Worm (Caenorhabditis elegans) whole organism, L1 larva: ENCODE measurements around the gene srh-120.

Experiments used
- C04F5.9 ChIP-seq: sonication (generic microtip); optimal IDR thresholded peaks from 2 replicates; lab custom pipeline; 2016; ENCODE audit warnings: missing genetic modification characterization, missing compliant biosample characterization
- C34B4.2 ChIP-seq: sonication (generic microtip); optimal IDR thresholded peaks from 2 replicates; lab custom pipeline; 2017; ENCODE audit warnings: mild to moderate bottlenecking, missing genetic modification characterization, missing compliant biosample characterization
- alr-1 ChIP-seq: fragments of 200-800 bp; sonication (Bioruptor generic); optimal IDR thresholded peaks from 2 replicates; lab custom pipeline; 2018; ENCODE audit warnings: borderline replicate concordance, mild to moderate bottlenecking, missing genetic modification characterization, missing compliant biosample characterization
- aly-2 ChIP-seq: fragments of 150-350 bp; optimal IDR thresholded peaks from 2 replicates; lab custom pipeline; 2014; ENCODE audit warnings: missing biosample characterization, missing genetic modification characterization
- ceh-8 ChIP-seq: fragments of 200-800 bp; sonication (Bioruptor generic); optimal IDR thresholded peaks from 2 replicates; lab custom pipeline; 2018; ENCODE audit warnings: mild to moderate bottlenecking, missing genetic modification characterization, moderate library complexity, missing compliant biosample characterization
- ceh-88 ChIP-seq: fragments of 200-800 bp; sonication (Bioruptor generic); IDR thresholded peaks from 2 replicates; pipeline ENCODE4 v1.3.6; 2022; ENCODE audit warnings: missing genetic modification characterization, missing compliant biosample characterization
- ces-1 ChIP-seq: fragments of 150-350 bp; optimal IDR thresholded peaks from 2 replicates; lab custom pipeline; 2014; ENCODE audit warnings: missing biosample characterization, missing genetic modification reagents, missing genetic modification characterization
- efl-1 ChIP-seq, 4 experiments: fragments of 150-350 bp; optimal IDR thresholded peaks in 3 of 4; peaks in 1 of 4; 1 replicate in 1 of 4; 2 replicates in 3 of 4; lab custom pipeline; 2014; ENCODE audit warnings: missing biosample characterization in 2 of 4, missing genetic modification characterization in 2 of 4, missing genetic modification reagents in 2 of 4
- ets-5 ChIP-seq: fragments of 200-800 bp; sonication (Bioruptor generic); IDR thresholded peaks from 2 replicates; pipeline ENCODE4 v1.3.6; 2022; ENCODE audit warnings: missing genetic modification characterization, missing compliant biosample characterization
- fkh-8 ChIP-seq: sonication (generic microtip); optimal IDR thresholded peaks from 2 replicates; lab custom pipeline; 2016; ENCODE audit warnings: mild to moderate bottlenecking, missing genetic modification characterization, missing compliant biosample characterization
- grh-1 ChIP-seq: fragments of 200-800 bp; sonication (Bioruptor generic); IDR thresholded peaks from 2 replicates; pipeline ENCODE4 v1.3.6; 2022; ENCODE audit warnings: missing genetic modification reagents, missing genetic modification characterization, missing compliant biosample characterization
- hlh-4 ChIP-seq: sonication (generic microtip); optimal IDR thresholded peaks from 2 replicates; lab custom pipeline; 2016; ENCODE audit warnings: mild to moderate bottlenecking, missing genetic modification characterization, missing compliant biosample characterization
- irx-1 ChIP-seq: sonication (generic microtip); optimal IDR thresholded peaks from 2 replicates; lab custom pipeline; 2016; ENCODE audit warnings: missing genetic modification characterization, missing compliant biosample characterization
- lin-15B ChIP-seq: fragments of 150-350 bp; sonication (generic microtip); optimal IDR thresholded peaks from 3 replicates; lab custom pipeline; 2014; ENCODE audit warnings: missing biosample characterization, missing genetic modification characterization
- lin-35 ChIP-seq, 2 experiments: fragments of 150-350 bp; optimal IDR thresholded peaks; 2 replicates each; lab custom pipeline; 2014; ENCODE audit warnings: missing biosample characterization in 2 of 2, missing genetic modification characterization in 2 of 2, missing genetic modification reagents in 2 of 2
- lin-39 ChIP-seq: fragments of 150-350 bp; optimal IDR thresholded peaks from 2 replicates; lab custom pipeline; 2014; ENCODE audit warnings: missing biosample characterization, missing genetic modification reagents, missing genetic modification characterization
- lir-3 ChIP-seq: sonication (generic microtip); optimal IDR thresholded peaks from 2 replicates; lab custom pipeline; 2016; ENCODE audit warnings: mild to moderate bottlenecking, missing genetic modification characterization, moderate library complexity, missing compliant biosample characterization; ENCODE audit not compliant: poor library complexity
- lsy-2 ChIP-seq, 2 experiments: fragments of 150-350 bp; optimal IDR thresholded peaks; 2 replicates each; lab custom pipeline; 2014; ENCODE audit warnings: missing biosample characterization in 2 of 2, missing genetic modification characterization in 2 of 2
- mab-9 ChIP-seq: fragments of 200-800 bp; sonication (Bioruptor generic); IDR thresholded peaks from 2 replicates; pipeline ENCODE4 v1.3.6; 2022; ENCODE audit warnings: missing genetic modification reagents, missing genetic modification characterization, missing compliant biosample characterization
- mdl-1 ChIP-seq, 2 experiments: fragments of 150-350 bp; optimal IDR thresholded peaks; 2 replicates each; lab custom pipeline; 2014 to 2017; ENCODE audit warnings: missing biosample characterization in 2 of 2, missing genetic modification characterization in 2 of 2, inconsistent platforms in 1 of 2
- mep-1 ChIP-seq: fragments of 150-350 bp; optimal IDR thresholded peaks from 2 replicates; lab custom pipeline; 2014; ENCODE audit warnings: missing biosample characterization, missing genetic modification characterization
- nhr-19 ChIP-seq: fragments of 200-800 bp; sonication (Bioruptor generic); conservative IDR thresholded peaks from 2 replicates; pipeline ENCODE4 v1.3.6; 2022; ENCODE audit warnings: missing genetic modification characterization, missing compliant biosample characterization
- nhr-237 ChIP-seq: fragments of 150-350 bp; optimal IDR thresholded peaks from 2 replicates; lab custom pipeline; 2014; ENCODE audit warnings: missing biosample characterization, missing genetic modification characterization
- nhr-28 ChIP-seq: fragments of 150-350 bp; optimal IDR thresholded peaks from 2 replicates; lab custom pipeline; 2014; ENCODE audit warnings: missing biosample characterization, missing genetic modification characterization
- nhr-47 ChIP-seq: sonication (generic microtip); optimal IDR thresholded peaks from 2 replicates; lab custom pipeline; 2016; ENCODE audit warnings: mild to moderate bottlenecking, missing genetic modification characterization, moderate library complexity, missing compliant biosample characterization
- nhr-71 ChIP-seq: sonication (generic microtip); optimal IDR thresholded peaks from 2 replicates; lab custom pipeline; 2016; ENCODE audit warnings: mild to moderate bottlenecking, missing genetic modification characterization, moderate library complexity, missing compliant biosample characterization
- nhr-84 ChIP-seq: sonication (generic microtip); optimal IDR thresholded peaks from 2 replicates; lab custom pipeline; 2017; ENCODE audit warnings: missing biosample characterization, missing genetic modification characterization
- nhr-90 ChIP-seq: sonication (generic microtip); optimal IDR thresholded peaks from 2 replicates; lab custom pipeline; 2016; ENCODE audit warnings: mild to moderate bottlenecking, missing genetic modification characterization, missing compliant biosample characterization; ENCODE audit not compliant: poor library complexity
- rnt-1 ChIP-seq: sonication (generic microtip); optimal IDR thresholded peaks from 2 replicates; lab custom pipeline; 2016; ENCODE audit warnings: mild to moderate bottlenecking, missing genetic modification characterization, moderate library complexity, missing compliant biosample characterization
- snpc-4 ChIP-seq: fragments of 150-350 bp; optimal IDR thresholded peaks from 2 replicates; lab custom pipeline; 2014; ENCODE audit warnings: missing biosample characterization, missing genetic modification characterization
- sptf-1 ChIP-seq: fragments of 150-350 bp; optimal IDR thresholded peaks from 2 replicates; lab custom pipeline; 2014; ENCODE audit warnings: missing biosample characterization, missing genetic modification characterization
- tbx-2 ChIP-seq: sonication (generic microtip); optimal IDR thresholded peaks from 2 replicates; lab custom pipeline; 2016; ENCODE audit warnings: missing genetic modification characterization, missing compliant biosample characterization
- tlp-1 ChIP-seq: fragments of 150-350 bp; optimal IDR thresholded peaks from 2 replicates; lab custom pipeline; 2014; ENCODE audit warnings: missing biosample characterization, missing genetic modification characterization
- unc-86 ChIP-seq: sonication (generic microtip); optimal IDR thresholded peaks from 2 replicates; lab custom pipeline; 2016; ENCODE audit warnings: missing genetic modification characterization, missing compliant biosample characterization
- zag-1 ChIP-seq: fragments of 150-350 bp; optimal IDR thresholded peaks from 2 replicates; lab custom pipeline; 2014; ENCODE audit warnings: missing biosample characterization, missing genetic modification characterization
- zip-4 ChIP-seq: fragments of 200-800 bp; sonication (Bioruptor generic); optimal IDR thresholded peaks from 2 replicates; lab custom pipeline; 2018; ENCODE audit warnings: mild to moderate bottlenecking, missing genetic modification characterization, moderate library complexity, missing compliant biosample characterization
- ztf-4 ChIP-seq: fragments of 150-350 bp; optimal IDR thresholded peaks from 2 replicates; lab custom pipeline; 2014; ENCODE audit warnings: missing biosample characterization, missing genetic modification characterization

srh-120 gene

DNA sequence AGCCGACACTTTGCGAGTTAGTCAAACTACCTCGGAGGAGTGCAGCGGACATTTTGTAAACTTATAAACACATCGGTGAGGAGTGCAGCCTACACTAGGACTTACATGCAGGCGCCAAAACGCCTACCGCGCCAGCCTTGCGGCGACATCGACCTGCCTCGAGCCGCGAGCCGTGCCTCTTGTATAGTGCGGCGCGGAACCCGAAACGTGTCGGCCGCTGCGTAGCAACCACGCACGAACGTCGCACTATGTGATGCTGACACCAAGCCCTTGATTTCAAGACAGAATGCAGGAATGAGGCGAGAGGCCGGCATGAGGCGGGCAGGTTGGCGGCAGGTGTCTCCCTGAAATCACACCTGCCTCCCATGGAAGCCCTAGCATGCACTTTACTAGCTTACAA lies 33.8 kb downstream of the srh-120 start:
- TF ChIP-seq lir-3 (tag; lab: Kevin White, UChicago) (no peak), ztf-4 (tag; lab: Kevin White, UChicago) (no peak), tlp-1 (tag; lab: Kevin White, UChicago) (no peak), nhr-19 (no peak), efl-1 (optimal IDR thresholded peaks at IDR 0.05; lab: Kevin White, UChicago) (no peak), efl-1 (GFP tag; optimal IDR thresholded peaks at IDR 0.05 in 1 of 2; lab: Kevin White, UChicago) (no peak), C04F5.9 (tag; lab: Kevin White, UChicago) (no peak)

DNA sequence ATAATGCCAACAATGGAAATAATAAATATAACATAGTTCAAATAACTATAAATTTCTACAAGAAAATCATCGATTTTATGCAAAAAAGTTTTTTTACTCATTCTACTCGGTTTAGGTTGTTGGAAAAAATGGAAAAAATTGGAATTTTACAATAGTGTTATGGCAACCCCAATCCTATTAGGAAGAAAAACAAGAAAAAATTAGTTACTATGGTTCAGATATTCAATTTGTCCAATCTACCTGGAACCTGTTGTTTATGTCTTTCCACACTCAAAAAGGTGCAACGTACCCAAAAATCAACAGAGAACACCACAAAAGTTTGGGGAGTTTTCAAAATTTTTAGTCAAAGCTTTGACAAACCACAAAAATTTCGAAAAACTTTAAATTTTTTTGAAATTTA lies 34.6 kb downstream of the srh-120 start, which contains the start of gene T27C5.10:
T27C5.10 (minus strand) TSS at position 101 of the 400 bp plus-strand sequence.
- TF ChIP-seq irx-1 (no peak), C34B4.2 (tag; lab: Kevin White, UChicago) (no peak), efl-1 (optimal IDR thresholded peaks at IDR 0.05; lab: Kevin White, UChicago) (no peak), efl-1 (GFP tag; optimal IDR thresholded peaks at IDR 0.05 in 1 of 2; lab: Kevin White, UChicago) (no peak), hlh-4 (no peak), sptf-1 (tag; lab: Kevin White, UChicago) (no peak), tbx-2 (no peak), nhr-237 (tag; lab: Kevin White, UChicago) (no peak), mab-9 (GFP tag; lab: Robert Waterston, UW) (no peak), aly-2 (no peak), ztf-4 (tag; lab: Kevin White, UChicago) (no peak), lin-35 (GFP tag; optimal IDR thresholded peaks at IDR 0.05; lab: Kevin White, UChicago) (no peak), zag-1 (tag; lab: Kevin White, UChicago) (no peak), nhr-28 (tag; lab: Kevin White, UChicago) (no peak), fkh-8 (tag; lab: Kevin White, UChicago) (no peak), mdl-1 (tag; optimal IDR thresholded peaks at IDR 0.05; lab: Kevin White, UChicago) (no peak)
- TF ChIP-seq, all 84 proteins: peak for 0

DNA sequence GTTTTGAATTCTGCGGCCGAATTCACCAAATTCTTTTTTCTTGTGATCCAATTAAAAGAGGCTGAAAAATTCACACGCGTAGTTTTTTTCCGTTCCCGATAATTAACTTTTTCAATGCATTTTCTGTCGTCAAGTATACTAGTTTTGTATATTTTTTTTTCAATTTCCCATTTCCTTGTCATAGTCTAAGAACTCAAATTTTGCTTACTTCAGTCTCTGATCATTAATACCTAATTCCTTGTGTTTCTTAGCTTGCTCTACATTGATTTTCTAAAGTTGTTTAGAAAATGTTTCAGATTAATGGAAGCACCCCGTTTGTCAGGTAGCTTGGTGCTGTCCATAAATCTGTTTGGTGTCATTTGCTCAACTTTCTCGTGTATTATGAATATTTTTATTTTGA lies 35.4 kb downstream of the srh-120 start, which contains the start of gene srbc-27:
srbc-27 (plus strand) TSS at position 301 of the 400 bp plus-strand sequence.
- no peak for TF ChIP-seq nhr-90 (tag; lab: Kevin White, UChicago)
- TF ChIP-seq lin-15B (tag; lab: Kevin White, UChicago), result no peak
- TF ChIP-seq alr-1 (tag; lab: Kevin White, UChicago), result no peak
- TF ChIP-seq irx-1, result no peak
- no peak for TF ChIP-seq nhr-84 (tag; lab: Kevin White, UChicago)
- no peak for TF ChIP-seq ceh-8 (GFP tag; lab: Kevin White, UChicago)
- TF ChIP-seq ztf-4 (tag; lab: Kevin White, UChicago), result no peak
- no peak for TF ChIP-seq zip-4 (GFP tag; lab: Kevin White, UChicago)
- no peak for TF ChIP-seq nhr-237 (tag; lab: Kevin White, UChicago)
- TF ChIP-seq mep-1 (tag; lab: Kevin White, UChicago), result no peak
- TF ChIP-seq nhr-47 (tag; lab: Kevin White, UChicago), result no peak
- TF ChIP-seq lsy-2 (tag; optimal IDR thresholded peaks at IDR 0.05; lab: Kevin White, UChicago), result no peak
- no peak for TF ChIP-seq unc-86 (tag; lab: Kevin White, UChicago)
- TF ChIP-seq ets-5, result no peak
- no peak for TF ChIP-seq rnt-1 (tag; lab: Kevin White, UChicago)
- TF ChIP-seq ces-1 (GFP tag; lab: Kevin White, UChicago), result no peak

DNA sequence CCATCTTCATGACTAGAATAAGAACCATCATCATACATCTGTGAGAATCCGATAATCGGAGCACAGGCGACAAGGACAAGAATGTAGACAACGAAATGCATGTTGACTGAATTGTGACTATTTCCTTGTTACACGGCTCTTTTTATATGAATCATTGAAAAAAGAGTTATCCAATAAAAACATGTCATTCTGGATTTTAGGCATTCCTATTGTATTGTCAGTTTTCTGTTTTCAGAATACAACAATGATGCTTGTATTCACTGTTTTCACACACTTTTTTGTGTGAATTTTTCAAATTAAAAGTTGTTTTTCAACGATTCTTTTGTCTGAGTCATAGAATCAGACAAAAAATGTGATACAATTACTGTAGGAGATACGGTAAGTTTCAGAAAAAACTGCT lies 41.0 kb downstream of the srh-120 start, which contains the start of gene F20E11.18:
F20E11.18 (minus strand) TSS at position 101 of the 400 bp plus-strand sequence.
- TF ChIP-seq snpc-4 (tag; lab: Kevin White, UChicago) (no peak), irx-1 (no peak), lin-39 (tag; lab: Kevin White, UChicago) (no peak), mep-1 (tag; lab: Kevin White, UChicago) (no peak), nhr-19 (no peak), grh-1 (GFP tag; lab: Robert Waterston, UW) (no peak), ceh-88 (no peak), hlh-4 (no peak), nhr-28 (tag; lab: Kevin White, UChicago) (no peak), nhr-71 (tag; lab: Kevin White, UChicago) (no peak)
